Worm (Caenorhabditis elegans): ENCODE measurements around the gene noca-2.

DNA sequence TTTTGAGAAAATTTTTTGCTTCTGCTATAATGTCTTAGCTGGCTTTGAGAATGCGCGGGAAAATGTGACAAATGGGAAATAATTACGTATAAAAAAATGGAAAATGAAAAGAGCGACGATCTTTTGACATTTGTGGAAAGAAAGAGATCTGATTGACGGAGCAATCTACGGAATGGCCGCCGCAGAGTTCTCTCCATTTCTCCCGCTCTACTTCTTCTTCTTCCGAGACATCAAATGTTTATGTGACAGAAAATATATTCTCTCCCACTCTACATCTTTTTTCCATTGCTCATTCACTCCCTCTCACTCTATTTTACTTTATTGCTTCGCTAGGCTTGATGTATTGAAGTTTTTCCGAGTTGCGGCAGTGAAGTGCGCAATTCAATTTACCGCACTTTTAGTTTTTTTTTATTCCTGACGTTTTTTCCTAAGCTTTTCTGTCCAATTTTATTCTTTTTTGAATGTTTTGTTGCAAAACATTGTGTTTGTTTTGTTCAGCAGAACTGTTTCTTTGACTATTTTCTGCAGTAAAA is 26.4 kb upstream of the noca-2 start:
- no peak for TF ChIP-seq nhr-28 (tag; optimal IDR thresholded peaks at IDR 0.05)
- TF ChIP-seq Y75B8A.6 (GFP tag; IDR thresholded peaks at IDR 0.05), result no peak
- TF ChIP-seq hlh-11 (tag; optimal IDR thresholded peaks at IDR 0.05), result no peak
- TF ChIP-seq lin-29 (GFP tag; IDR thresholded peaks at IDR 0.05), result no peak
- TF ChIP-seq skn-1 (tag; optimal IDR thresholded peaks at IDR 0.05), result no peak
- TF ChIP-seq mdt-29 (GFP tag; IDR thresholded peaks at IDR 0.05), result no peak
- TF ChIP-seq dpl-1 (GFP tag; optimal IDR thresholded peaks at IDR 0.05), result no peak
- TF ChIP-seq mdl-1 (tag; optimal IDR thresholded peaks at IDR 0.05), result no peak
- no peak for TF ChIP-seq ama-1 (optimal IDR thresholded peaks at IDR 0.05)
- no peak for TF ChIP-seq snpc-4 (tag; optimal IDR thresholded peaks at IDR 0.05)
- no peak for TF ChIP-seq ztf-11 (tag; optimal IDR thresholded peaks at IDR 0.05)

All from whole organism, L4 larva.